Worm (Caenorhabditis elegans) whole organism, L3 larva: ENCODE results near the gene F40G9.7.

Experiments
- ZK546.5 ChIP-seq: sonication (generic microtip); optimal IDR thresholded peaks from 2 replicates; lab custom pipeline; 2017; ENCODE audit warnings: missing biosample characterization, missing genetic modification characterization
- ama-1 ChIP-seq: fragments of 150-350 bp; optimal IDR thresholded peaks from 2 replicates; lab custom pipeline; 2018
- elt-3 ChIP-seq, 3 experiments: fragments of 150-350 bp in 1 of 3; sonication (generic microtip) in 2 of 3; optimal IDR thresholded peaks; 2 replicates in 2 of 3; 4 replicates in 1 of 3; lab custom pipeline; 2014 to 2017; ENCODE audit warnings: missing biosample characterization in 3 of 3, missing genetic modification characterization in 3 of 3
- snpc-4 ChIP-seq: fragments of 150-350 bp; optimal IDR thresholded peaks from 2 replicates; lab custom pipeline; 2014; ENCODE audit warnings: missing biosample characterization, missing genetic modification characterization
- unc-62 ChIP-seq: fragments of 150-350 bp; sonication (generic microtip); optimal IDR thresholded peaks from 4 replicates; lab custom pipeline; 2014; ENCODE audit warnings: missing biosample characterization, missing genetic modification reagents, missing genetic modification characterization

DNA sequence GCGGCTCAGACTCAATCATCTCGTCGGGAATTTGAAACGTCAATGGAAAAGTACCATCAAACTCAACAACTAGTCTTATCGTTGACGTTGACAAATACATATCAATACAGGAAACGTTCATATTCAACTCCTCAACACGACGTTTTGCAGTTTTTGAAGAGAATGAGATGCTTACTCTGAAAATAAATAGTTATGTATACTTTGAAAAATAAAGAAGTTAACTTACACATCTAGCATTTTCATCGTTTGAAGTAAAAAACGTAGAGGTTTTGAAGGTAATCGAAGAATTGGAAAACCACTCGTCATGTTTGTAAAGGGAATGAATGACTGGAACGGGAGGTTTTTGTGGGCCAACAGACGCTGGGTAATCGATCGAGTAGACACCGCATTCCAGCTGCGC is 24.6 kb upstream of the F40G9.7 start, which contains the start of gene fbxb-81:
- TF ChIP-seq unc-62 (GFP tag; lab: Kevin White, UChicago) (no peak), ama-1 (lab: Kevin White, UChicago) (no peak), elt-3 (tag; optimal IDR thresholded peaks at IDR 0.05; lab: Kevin White, UChicago) (no peak), ZK546.5 (tag; lab: Kevin White, UChicago) (no peak), snpc-4 (tag; lab: Kevin White, UChicago) (no peak)
